Worm (Caenorhabditis elegans): Measurements from ENCODE around the gene fbxa-52.
"Not testable (repeated sequence)": the region's sequence is repeated elsewhere in the genome, so short reads cannot be mapped to it uniquely, and the experiment has no call there.

fbxa-52 gene

ce11 chrX:1712538-1712937 is at the start of gene fbxa-52:
fbxa-52 (minus strand) TSS chrX:1712638.
- no peak for TF ChIP-seq ama-1 (optimal IDR thresholded peaks at IDR 0.05)

ce11 chrX:1748476-1748875 is 36.0 kb upstream of the fbxa-52 start, which contains the start of gene Y75D11A.6:
Y75D11A.6 (minus strand) TSS chrX:1748576.
- TF ChIP-seq ceh-13 (GFP tag; optimal IDR thresholded peaks at IDR 0.05); flt-1 (GFP tag; IDR thresholded peaks at IDR 0.05); ama-1 (optimal IDR thresholded peaks at IDR 0.05): not testable (repeated sequence)

- not testable (repeated sequence) for TF ChIP-seq B0310.2 (tag; optimal IDR thresholded peaks at IDR 0.05); flt-1 (GFP tag; IDR thresholded peaks at IDR 0.05); tbx-37 (GFP tag; conservative IDR thresholded peaks at IDR 0.05)
These were observed 33.7 kb upstream of the fbxa-52 start, which contains the start of gene Y75D11A.3 for ce11 chrX:1746117-1746516. Y75D11A.3 (minus strand) TSS chrX:1746217.

ce11 chrX:1742530-1742929 is 30.1 kb upstream of the fbxa-52 start, which contains the start of gene Y75D11A.2:
Y75D11A.2 (plus strand) TSS chrX:1742830.
- not testable (repeated sequence) for TF ChIP-seq tbx-37 (GFP tag; conservative IDR thresholded peaks at IDR 0.05); hmbx-1 (tag; optimal IDR thresholded peaks at IDR 0.05); tbx-11 (GFP tag; IDR thresholded peaks at IDR 0.05)

ce11 chrX:1737606-1738005 is 25.2 kb upstream of the fbxa-52 start, which contains the start of gene F07G6.10:
F07G6.10 (plus strand) TSS chrX:1737906.
- TF ChIP-seq ets-7 (tag; optimal IDR thresholded peaks at IDR 0.05) (no peak), hnd-1 (tag; optimal IDR thresholded peaks at IDR 0.05) (no peak), hmbx-1 (tag; optimal IDR thresholded peaks at IDR 0.05) (no peak), B0310.2 (tag; optimal IDR thresholded peaks at IDR 0.05) (no peak), scrt-1 (GFP tag; IDR thresholded peaks at IDR 0.05) (no peak), F13C5.2 (tag; optimal IDR thresholded peaks at IDR 0.05) (no peak), pes-1 (GFP tag; IDR thresholded peaks at IDR 0.05) (no peak), tbx-11 (GFP tag; IDR thresholded peaks at IDR 0.05) (no peak), ama-1 (optimal IDR thresholded peaks at IDR 0.05) (no peak), ceh-13 (GFP tag; optimal IDR thresholded peaks at IDR 0.05) (no peak), aly-1 (tag; optimal IDR thresholded peaks at IDR 0.05) (no peak), flt-1 (GFP tag; IDR thresholded peaks at IDR 0.05) (no peak), sea-1 (GFP tag; conservative IDR thresholded peaks at IDR 0.05) (no peak), tbx-37 (GFP tag; conservative IDR thresholded peaks at IDR 0.05) (no peak), ceh-36 (tag; optimal IDR thresholded peaks at IDR 0.05) (no peak), tra-4 (tag; optimal IDR thresholded peaks at IDR 0.05) (no peak), hmg-4 (GFP tag; optimal IDR thresholded peaks at IDR 0.05) (no peak)

- TF ChIP-seq hmbx-1 (tag; optimal IDR thresholded peaks at IDR 0.05) (no peak), ets-7 (tag; optimal IDR thresholded peaks at IDR 0.05) (no peak), pes-1 (GFP tag; IDR thresholded peaks at IDR 0.05) (no peak), tbx-37 (GFP tag; conservative IDR thresholded peaks at IDR 0.05) (no peak), aly-1 (tag; optimal IDR thresholded peaks at IDR 0.05) (no peak), sea-1 (GFP tag; conservative IDR thresholded peaks at IDR 0.05) (no peak), ama-1 (optimal IDR thresholded peaks at IDR 0.05) (no peak), ceh-36 (tag; optimal IDR thresholded peaks at IDR 0.05) (no peak), scrt-1 (GFP tag; IDR thresholded peaks at IDR 0.05) (no peak)
These were observed 23.5 kb upstream of the fbxa-52 start, which contains the start of gene F07G6.12 for ce11 chrX:1735941-1736340. F07G6.12 (plus strand) TSS chrX:1736241.

DNA sequence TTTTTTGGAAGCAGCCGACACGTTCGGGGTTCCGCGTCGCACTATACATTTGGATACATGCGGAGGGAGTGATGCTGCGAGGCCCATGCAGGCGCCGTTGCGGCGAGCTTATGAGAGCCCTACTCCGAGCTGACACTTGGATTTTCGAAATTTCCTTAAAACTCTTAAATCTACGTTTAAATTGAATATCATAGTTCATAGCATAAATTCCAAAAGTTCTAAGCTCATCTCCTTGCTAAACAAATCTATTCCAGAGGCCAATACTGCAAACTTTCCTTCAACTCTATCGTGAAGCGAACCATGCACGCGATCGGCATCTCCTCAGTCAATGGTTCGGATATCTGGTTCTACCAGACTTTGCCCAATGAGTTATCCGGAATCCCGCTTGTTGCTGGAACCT is 17.1 kb upstream of the fbxa-52 start, which contains the start of gene dgn-3:
TSS of gene dgn-3 (plus strand) at position 301 of the 400 bp plus-strand sequence.
- TF ChIP-seq F13C5.2 (tag; optimal IDR thresholded peaks at IDR 0.05) (no peak), hnd-1 (tag; optimal IDR thresholded peaks at IDR 0.05) (no peak), hmg-4 (GFP tag; optimal IDR thresholded peaks at IDR 0.05) (no peak), sea-1 (GFP tag; conservative IDR thresholded peaks at IDR 0.05) (no peak), tbx-11 (GFP tag; IDR thresholded peaks at IDR 0.05) (no peak), pes-1 (GFP tag; IDR thresholded peaks at IDR 0.05) (no peak), ceh-36 (tag; optimal IDR thresholded peaks at IDR 0.05) (no peak), ceh-13 (GFP tag; optimal IDR thresholded peaks at IDR 0.05) (no peak), hmbx-1 (tag; optimal IDR thresholded peaks at IDR 0.05) (no peak), ets-7 (tag; optimal IDR thresholded peaks at IDR 0.05) (no peak), flt-1 (GFP tag; IDR thresholded peaks at IDR 0.05) (no peak), B0310.2 (tag; optimal IDR thresholded peaks at IDR 0.05) (no peak), scrt-1 (GFP tag; IDR thresholded peaks at IDR 0.05) (no peak), aly-1 (tag; optimal IDR thresholded peaks at IDR 0.05) (no peak), tra-4 (tag; optimal IDR thresholded peaks at IDR 0.05) (no peak), tbx-37 (GFP tag; conservative IDR thresholded peaks at IDR 0.05) (no peak), ama-1 (optimal IDR thresholded peaks at IDR 0.05) (no peak)

DNA sequence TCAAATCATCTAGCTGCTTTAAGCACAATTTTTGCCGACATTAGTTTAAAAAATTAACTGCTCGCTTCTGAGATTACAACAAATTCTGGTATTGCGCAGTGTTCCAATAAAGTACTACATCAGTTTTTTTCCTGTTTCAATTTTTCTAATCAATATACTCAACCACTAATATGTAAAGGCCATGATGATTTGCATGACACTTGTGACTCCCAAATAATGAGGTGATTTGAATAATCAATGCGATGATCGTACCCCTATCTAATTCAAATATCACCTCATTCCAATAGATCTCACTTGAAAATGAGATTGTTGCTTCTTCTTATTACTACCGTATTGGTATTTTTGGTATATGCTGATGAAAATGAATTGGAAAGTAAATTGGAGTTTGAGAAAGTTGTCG is 14.6 kb upstream of the fbxa-52 start, which contains the start of gene F07G6.2:
TSS of gene F07G6.2 (plus strand) at position 301 of the 400 bp plus-strand sequence.
- no peak for TF ChIP-seq ceh-13 (GFP tag; optimal IDR thresholded peaks at IDR 0.05)
- no peak for TF ChIP-seq ama-1 (optimal IDR thresholded peaks at IDR 0.05)
- TF ChIP-seq tbx-11 (GFP tag; IDR thresholded peaks at IDR 0.05), result no peak
- TF ChIP-seq ceh-36 (tag; optimal IDR thresholded peaks at IDR 0.05), result no peak
- TF ChIP-seq F13C5.2 (tag; optimal IDR thresholded peaks at IDR 0.05), result no peak
- no peak for TF ChIP-seq flt-1 (GFP tag; IDR thresholded peaks at IDR 0.05)
- no peak for TF ChIP-seq pes-1 (GFP tag; IDR thresholded peaks at IDR 0.05)
- no peak for TF ChIP-seq B0310.2 (tag; optimal IDR thresholded peaks at IDR 0.05)
- no peak for TF ChIP-seq hmg-4 (GFP tag; optimal IDR thresholded peaks at IDR 0.05)
- TF ChIP-seq hmbx-1 (tag; optimal IDR thresholded peaks at IDR 0.05), result no peak
- TF ChIP-seq ets-7 (tag; optimal IDR thresholded peaks at IDR 0.05), result no peak
- TF ChIP-seq scrt-1 (GFP tag; IDR thresholded peaks at IDR 0.05), result no peak
- no peak for TF ChIP-seq hnd-1 (tag; optimal IDR thresholded peaks at IDR 0.05)
- TF ChIP-seq tbx-37 (GFP tag; conservative IDR thresholded peaks at IDR 0.05), result no peak
- no peak for TF ChIP-seq sea-1 (GFP tag; conservative IDR thresholded peaks at IDR 0.05)
- TF ChIP-seq aly-1 (tag; optimal IDR thresholded peaks at IDR 0.05), result no peak
- TF ChIP-seq tra-4 (tag; optimal IDR thresholded peaks at IDR 0.05), result no peak
